Worm (Caenorhabditis elegans) whole organism, L2 larva: ENCODE data around the gene C05D11.1.
A peak's percentile ranks its signal among the peaks of the same experiment; 100 is the strongest.

Experiments used
- C34F6.9 ChIP-seq: fragments of 150-350 bp; optimal IDR thresholded peaks from 2 replicates; lab custom pipeline; 2014; ENCODE audit warnings: missing biosample characterization, missing genetic modification characterization
- F13H6.1 ChIP-seq: sonication (generic microtip); optimal IDR thresholded peaks from 2 replicates; lab custom pipeline; 2016; ENCODE audit warnings: missing genetic modification characterization, missing compliant biosample characterization
- R02D3.7 ChIP-seq: fragments of 150-350 bp; optimal IDR thresholded peaks from 2 replicates; lab custom pipeline; 2014; ENCODE audit warnings: missing biosample characterization, missing genetic modification characterization
- ZK546.5 ChIP-seq: sonication (generic microtip); optimal IDR thresholded peaks from 2 replicates; lab custom pipeline; 2017; ENCODE audit warnings: missing biosample characterization, missing genetic modification characterization
- alr-1 ChIP-seq: fragments of 150-350 bp; optimal IDR thresholded peaks from 2 replicates; lab custom pipeline; 2014; ENCODE audit warnings: missing biosample characterization, missing genetic modification characterization
- aly-2 ChIP-seq: fragments of 150-350 bp; optimal IDR thresholded peaks from 2 replicates; lab custom pipeline; 2014; ENCODE audit warnings: missing biosample characterization, missing genetic modification characterization
- ama-1 ChIP-seq: fragments of 150-350 bp; optimal IDR thresholded peaks from 2 replicates; lab custom pipeline; 2018; ENCODE audit warnings: inconsistent platforms
- blmp-1 ChIP-seq: sonication (generic microtip); optimal IDR thresholded peaks from 2 replicates; lab custom pipeline; 2017; ENCODE audit warnings: missing genetic modification characterization, mild to moderate bottlenecking, missing compliant biosample characterization, antibody characterized with exemption, moderate library complexity; ENCODE audit not compliant: insufficient read depth
- ceh-16 ChIP-seq: fragments of 150-350 bp; optimal IDR thresholded peaks from 2 replicates; lab custom pipeline; 2014; ENCODE audit warnings: missing biosample characterization, missing genetic modification characterization
- crh-2 ChIP-seq: sonication (generic microtip); optimal IDR thresholded peaks from 2 replicates; lab custom pipeline; 2017; ENCODE audit warnings: missing biosample characterization, missing genetic modification characterization
- egl-27 ChIP-seq: sonication (generic microtip); optimal IDR thresholded peaks from 3 replicates; lab custom pipeline; 2017; ENCODE audit warnings: missing biosample characterization, missing genetic modification reagents, missing genetic modification characterization
- elt-1 ChIP-seq: fragments of 150-350 bp; optimal IDR thresholded peaks from 2 replicates; lab custom pipeline; 2014; ENCODE audit warnings: missing biosample characterization, missing genetic modification characterization
- elt-3 ChIP-seq: sonication (generic microtip); optimal IDR thresholded peaks from 2 replicates; lab custom pipeline; 2017; ENCODE audit warnings: missing biosample characterization, missing genetic modification characterization
- fos-1 ChIP-seq: fragments of 150-350 bp; optimal IDR thresholded peaks from 2 replicates; lab custom pipeline; 2014; ENCODE audit warnings: missing biosample characterization, missing genetic modification characterization
- lin-39 ChIP-seq: fragments of 150-350 bp; optimal IDR thresholded peaks from 2 replicates; lab custom pipeline; 2014; ENCODE audit warnings: missing biosample characterization, missing genetic modification reagents, missing genetic modification characterization
- lsy-2 ChIP-seq, 2 experiments: fragments of 150-350 bp in 1 of 2; sonication (generic microtip) in 1 of 2; optimal IDR thresholded peaks; 2 replicates each; lab custom pipeline; 2014 to 2017; ENCODE audit warnings: missing biosample characterization in 2 of 2, missing genetic modification characterization in 2 of 2
- mab-5 ChIP-seq: fragments of 150-350 bp; optimal IDR thresholded peaks from 2 replicates; lab custom pipeline; 2014; ENCODE audit warnings: missing biosample characterization, missing genetic modification characterization
- mbf-1 ChIP-seq: sonication (generic microtip); optimal IDR thresholded peaks from 2 replicates; lab custom pipeline; 2017; ENCODE audit warnings: missing biosample characterization, missing genetic modification characterization
- mdl-1 ChIP-seq, 2 experiments: fragments of 150-350 bp in 1 of 2; sonication (generic microtip) in 1 of 2; optimal IDR thresholded peaks; 2 replicates each; lab custom pipeline; 2017; ENCODE audit warnings: missing biosample characterization in 2 of 2, missing genetic modification characterization in 2 of 2
- nhr-10 ChIP-seq: sonication (generic microtip); optimal IDR thresholded peaks from 2 replicates; lab custom pipeline; 2017; ENCODE audit warnings: missing biosample characterization, missing genetic modification characterization
- nhr-12 ChIP-seq: fragments of 150-350 bp; optimal IDR thresholded peaks from 2 replicates; lab custom pipeline; 2014; ENCODE audit warnings: missing biosample characterization, missing genetic modification characterization
- nhr-21 ChIP-seq: fragments of 150-350 bp; optimal IDR thresholded peaks from 2 replicates; lab custom pipeline; 2014; ENCODE audit warnings: missing biosample characterization, missing genetic modification characterization
- nhr-237 ChIP-seq: fragments of 150-350 bp; optimal IDR thresholded peaks from 2 replicates; lab custom pipeline; 2014; ENCODE audit warnings: missing biosample characterization, missing genetic modification characterization
- nhr-6 ChIP-seq: fragments of 150-350 bp; optimal IDR thresholded peaks from 2 replicates; lab custom pipeline; 2014; ENCODE audit warnings: missing biosample characterization, missing genetic modification characterization
- nhr-77 ChIP-seq: fragments of 150-350 bp; optimal IDR thresholded peaks from 2 replicates; lab custom pipeline; 2014; ENCODE audit warnings: missing biosample characterization, missing genetic modification characterization
- peb-1 ChIP-seq: fragments of 150-350 bp; optimal IDR thresholded peaks from 2 replicates; lab custom pipeline; 2014; ENCODE audit warnings: missing biosample characterization, missing genetic modification characterization
- sma-3 ChIP-seq: sonication (generic microtip); optimal IDR thresholded peaks from 2 replicates; lab custom pipeline; 2016; ENCODE audit warnings: missing genetic modification reagents, missing genetic modification characterization, missing compliant biosample characterization
- sma-9 ChIP-seq, 2 experiments: fragments of 150-350 bp in 1 of 2; sonication (generic microtip) in 1 of 2; optimal IDR thresholded peaks; 2 replicates each; lab custom pipeline; 2014 to 2016; ENCODE audit warnings: missing genetic modification characterization in 2 of 2, mild to moderate bottlenecking in 1 of 2, missing biosample characterization in 1 of 2, missing compliant biosample characterization in 1 of 2, missing genetic modification reagents in 1 of 2, moderate library complexity in 1 of 2
- unc-39 ChIP-seq: fragments of 150-350 bp; optimal IDR thresholded peaks from 2 replicates; lab custom pipeline; 2014; ENCODE audit warnings: missing biosample characterization, missing genetic modification characterization
- ztf-11 ChIP-seq: sonication (generic microtip); optimal IDR thresholded peaks from 2 replicates; lab custom pipeline; 2017; ENCODE audit warnings: missing biosample characterization, missing genetic modification characterization
- ztf-4 ChIP-seq: fragments of 150-350 bp; optimal IDR thresholded peaks from 2 replicates; lab custom pipeline; 2014; ENCODE audit warnings: missing biosample characterization, missing genetic modification characterization

C05D11.1 gene

DNA sequence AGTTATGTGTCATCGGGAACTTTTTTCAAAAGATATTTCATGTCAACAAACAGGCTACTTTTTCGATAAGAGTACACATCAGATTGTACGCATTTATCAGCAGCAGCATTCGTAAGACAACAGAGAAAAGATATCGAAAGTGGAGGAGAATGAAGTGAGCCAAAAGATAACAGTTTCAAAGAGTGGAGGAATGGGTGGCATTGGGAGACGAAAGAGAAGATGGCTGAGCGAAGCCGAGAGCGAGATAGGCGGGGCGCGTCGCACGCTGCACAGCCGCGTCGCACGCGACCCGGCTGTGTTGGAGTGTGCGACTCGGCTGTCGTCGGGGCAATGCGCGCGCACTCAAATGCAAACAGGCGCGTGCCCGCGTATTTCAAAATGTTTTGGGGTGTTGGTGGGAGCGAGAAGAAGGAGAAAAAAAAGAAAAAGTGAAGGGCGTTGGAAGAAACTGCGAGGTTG, 27.7 kb downstream of the C05D11.1 start (continued):
- TF ChIP-seq nhr-10 (tag; lab: Kevin White, UChicago) (no peak), mdl-1 (tag; optimal IDR thresholded peaks at IDR 0.05; lab: Kevin White, UChicago) (peak; percentile 85 to 92), blmp-1 (tag; lab: Kevin White, UChicago) (peak; percentile 65), nhr-6 (tag; lab: Kevin White, UChicago) (peak; percentile 10), nhr-237 (tag; lab: Kevin White, UChicago) (no peak), elt-1 (no peak), lsy-2 (tag; optimal IDR thresholded peaks at IDR 0.05; lab: Kevin White, UChicago) (peak; percentile 75 to 83)

ce11 chrIII:6464913-6465312, 28.5 kb downstream of the C05D11.1 start, which contains the start of gene nduf-2.2:
Gene nduf-2.2 (plus strand): TSS chrIII:6465222.
- TF ChIP-seq blmp-1 (tag; lab: Kevin White, UChicago) (no peak), mab-5 (tag; lab: Kevin White, UChicago) (no peak), aly-2 (tag; lab: Kevin White, UChicago) (no peak), ztf-11 (tag; lab: Kevin White, UChicago) (no peak), elt-1 (no peak), R02D3.7 (tag; lab: Kevin White, UChicago) (no peak), lin-39 (tag; lab: Kevin White, UChicago) (no peak), C34F6.9 (no peak)
- TF ChIP-seq, all 48 proteins: peak for 0

DNA sequence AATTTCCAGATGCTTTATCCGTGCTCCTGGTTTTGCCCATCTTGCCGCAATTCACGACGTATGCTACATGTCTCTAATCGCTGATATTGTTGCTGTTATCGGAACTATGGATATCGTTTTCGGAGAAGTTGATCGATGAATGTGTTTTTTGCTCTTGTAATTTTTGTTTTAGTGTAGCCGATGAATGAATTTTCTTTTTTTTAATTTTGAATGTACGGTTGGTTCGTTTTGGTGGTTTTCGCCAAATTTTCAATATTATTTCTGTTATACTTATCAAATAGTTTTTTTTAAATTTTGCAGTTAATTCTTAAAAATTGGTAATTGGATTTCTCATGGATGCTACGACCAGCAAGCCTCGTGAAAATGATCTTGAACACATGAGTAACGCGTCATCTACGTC, 30.6 kb downstream of the C05D11.1 start, which contains the start of gene T26A5.2:
Gene T26A5.2, plus strand, starts transcription at position 301 of the 400 bp plus-strand sequence.
- TF ChIP-seq nhr-10 (tag; lab: Kevin White, UChicago): no peak
- no peak for TF ChIP-seq ama-1 (lab: Kevin White, UChicago)
- TF ChIP-seq alr-1 (tag; lab: Kevin White, UChicago): no peak
- TF ChIP-seq elt-3 (tag; lab: Kevin White, UChicago): no peak
- TF ChIP-seq R02D3.7 (tag; lab: Kevin White, UChicago): no peak
- TF ChIP-seq, all 48 proteins: peak for 0

ce11 chrIII:6471451-6471850, 35.0 kb downstream of the C05D11.1 start, which contains the start of gene wht-6:
Gene wht-6 (plus strand): TSS chrIII:6471751.
- TF ChIP-seq ZK546.5 (tag; lab: Kevin White, UChicago) (no peak), blmp-1 (tag; lab: Kevin White, UChicago) (no peak), aly-2 (tag; lab: Kevin White, UChicago) (no peak), egl-27 (no peak), alr-1 (tag; lab: Kevin White, UChicago) (no peak), peb-1 (tag; lab: Kevin White, UChicago) (no peak), ceh-16 (tag; lab: Kevin White, UChicago) (no peak), fos-1 (tag; lab: Kevin White, UChicago) (no peak), C34F6.9 (no peak), mdl-1 (tag; optimal IDR thresholded peaks at IDR 0.05; lab: Kevin White, UChicago) (no peak), mbf-1 (no peak)

ce11 chrIII:6476380-6476779, 40.0 kb downstream of the C05D11.1 start:
- TF ChIP-seq ama-1 (lab: Kevin White, UChicago) (no peak), ceh-16 (tag; lab: Kevin White, UChicago) (no peak), sma-3 (no peak), ZK546.5 (tag; lab: Kevin White, UChicago) (no peak), nhr-237 (tag; lab: Kevin White, UChicago) (no peak), F13H6.1 (no peak), mab-5 (tag; lab: Kevin White, UChicago) (no peak), nhr-21 (tag; lab: Kevin White, UChicago) (no peak), R02D3.7 (tag; lab: Kevin White, UChicago) (no peak), ztf-4 (tag; lab: Kevin White, UChicago) (no peak), crh-2 (tag; lab: Kevin White, UChicago) (no peak), egl-27 (no peak), elt-1 (no peak), nhr-77 (tag; lab: Kevin White, UChicago) (no peak), unc-39 (tag; lab: Kevin White, UChicago) (no peak), sma-9 (GFP tag; optimal IDR thresholded peaks at IDR 0.05; lab: Kevin White, UChicago) (no peak), sma-9 (tag; optimal IDR thresholded peaks at IDR 0.05; lab: Kevin White, UChicago) (no peak), nhr-12 (tag; lab: Kevin White, UChicago) (no peak)
